Worm (Caenorhabditis elegans) whole organism, L4 larva: Measurements from ENCODE around the gene F14B8.6.

ENCODE experiments used
- R02D3.7 ChIP-seq: fragments of 150-350 bp; sonication (generic microtip); optimal IDR thresholded peaks from 3 replicates; lab custom pipeline; 2014; ENCODE audit warnings: missing biosample characterization, missing genetic modification characterization
- T20F7.1 ChIP-seq: fragments of 200-800 bp; sonication (Bioruptor generic); optimal IDR thresholded peaks from 2 replicates; lab custom pipeline; 2018; ENCODE audit warnings: mild to moderate bottlenecking, missing genetic modification characterization, missing compliant biosample characterization
- Y105C5A.15 ChIP-seq: fragments of 200-800 bp; sonication (Bioruptor generic); IDR thresholded peaks from 2 replicates; pipeline ENCODE4 v1.3.6; 2022; ENCODE audit warnings: missing genetic modification characterization, missing compliant biosample characterization
- Y48G9A.11 ChIP-seq: fragments of 200-800 bp; sonication (Bioruptor generic); IDR thresholded peaks from 2 replicates; pipeline ENCODE4 v1.3.6; 2022; ENCODE audit warnings: missing genetic modification reagents, missing genetic modification characterization, missing compliant biosample characterization
- Y75B8A.6 ChIP-seq: fragments of 200-800 bp; sonication (Bioruptor generic); IDR thresholded peaks from 2 replicates; pipeline ENCODE4 v1.3.6; 2022; ENCODE audit warnings: missing genetic modification reagents, missing genetic modification characterization, missing compliant biosample characterization
- ZK337.2 ChIP-seq: fragments of 200-800 bp; sonication (Bioruptor generic); IDR thresholded peaks from 2 replicates; pipeline ENCODE4 v1.3.6; 2022; ENCODE audit warnings: missing genetic modification reagents, missing genetic modification characterization, missing compliant biosample characterization
- arid-1 ChIP-seq: fragments of 200-800 bp; sonication (Bioruptor generic); conservative IDR thresholded peaks from 2 replicates; pipeline ENCODE4 v1.3.6; 2022; ENCODE audit warnings: missing genetic modification reagents, missing genetic modification characterization, missing compliant biosample characterization
- attf-4 ChIP-seq: sonication (generic microtip); optimal IDR thresholded peaks from 3 replicates; lab custom pipeline; 2017; ENCODE audit warnings: missing biosample characterization, missing genetic modification characterization
- ceh-44 ChIP-seq: fragments of 200-800 bp; sonication (Bioruptor generic); IDR thresholded peaks from 2 replicates; pipeline ENCODE4 v1.3.6; 2022; ENCODE audit warnings: missing genetic modification reagents, missing genetic modification characterization, missing compliant biosample characterization
- daf-16 ChIP-seq, 3 experiments: sonication (generic microtip); optimal IDR thresholded peaks; 2 replicates each; lab custom pipeline; 2016 to 2017; ENCODE audit warnings: missing genetic modification characterization in 3 of 3, missing genetic modification reagents in 3 of 3, mild to moderate bottlenecking in 2 of 3, missing compliant biosample characterization in 2 of 3, missing biosample characterization in 1 of 3, moderate library complexity in 1 of 3
- daf-8 ChIP-seq: fragments of 200-800 bp; sonication (Bioruptor generic); IDR thresholded peaks from 2 replicates; pipeline ENCODE4 v1.3.6; 2022; ENCODE audit warnings: missing genetic modification characterization, missing compliant biosample characterization
- dmd-8 ChIP-seq: fragments of 200-800 bp; sonication (Bioruptor generic); IDR thresholded peaks from 2 replicates; pipeline ENCODE4 v1.3.6; 2022; ENCODE audit warnings: missing genetic modification characterization, missing compliant biosample characterization
- dmd-9 ChIP-seq: fragments of 200-800 bp; sonication (Bioruptor generic); IDR thresholded peaks from 2 replicates; pipeline ENCODE4 v1.3.6; 2022; ENCODE audit warnings: missing genetic modification reagents, missing genetic modification characterization, missing compliant biosample characterization
- duxl-1 ChIP-seq: sonication (generic microtip); optimal IDR thresholded peaks from 2 replicates; lab custom pipeline; 2016; ENCODE audit warnings: mild to moderate bottlenecking, missing genetic modification characterization, moderate library complexity, missing compliant biosample characterization; ENCODE audit not compliant: poor library complexity
- dve-1 ChIP-seq: sonication (generic microtip); optimal IDR thresholded peaks from 2 replicates; lab custom pipeline; 2017; ENCODE audit warnings: antibody characterized with exemption, mild to moderate bottlenecking, missing genetic modification characterization, missing compliant biosample characterization; ENCODE audit not compliant: insufficient read depth
- egl-27 ChIP-seq: sonication (generic microtip); optimal IDR thresholded peaks from 3 replicates; lab custom pipeline; 2017; ENCODE audit warnings: missing biosample characterization, missing genetic modification reagents, missing genetic modification characterization
- egl-43 ChIP-seq: fragments of 200-800 bp; sonication (Bioruptor generic); IDR thresholded peaks from 2 replicates; pipeline ENCODE4 v1.3.6; 2022; ENCODE audit warnings: missing genetic modification reagents, missing genetic modification characterization, missing compliant biosample characterization
- fkh-10 ChIP-seq: fragments of 150-350 bp; optimal IDR thresholded peaks from 2 replicates; lab custom pipeline; 2014; ENCODE audit warnings: missing biosample characterization, missing genetic modification reagents, missing genetic modification characterization
- gei-8 ChIP-seq: fragments of 200-800 bp; sonication (Bioruptor generic); optimal IDR thresholded peaks from 2 replicates; lab custom pipeline; 2018; ENCODE audit warnings: mild to moderate bottlenecking, missing genetic modification characterization, missing compliant biosample characterization
- lin-1 ChIP-seq: fragments of 200-800 bp; sonication (Bioruptor generic); IDR thresholded peaks from 2 replicates; pipeline ENCODE4 v1.3.6; 2022; ENCODE audit warnings: missing genetic modification reagents, missing genetic modification characterization, missing compliant biosample characterization
- lin-15B ChIP-seq: fragments of 150-350 bp; sonication (generic microtip); optimal IDR thresholded peaks from 3 replicates; lab custom pipeline; 2014; ENCODE audit warnings: missing biosample characterization, missing genetic modification characterization
- lin-29 ChIP-seq: fragments of 200-800 bp; sonication (Bioruptor generic); IDR thresholded peaks from 2 replicates; pipeline ENCODE4 v1.3.6; 2022; ENCODE audit warnings: missing genetic modification reagents, missing genetic modification characterization, missing compliant biosample characterization
- lin-39 ChIP-seq: fragments of 150-350 bp; optimal IDR thresholded peaks from 2 replicates; lab custom pipeline; 2014; ENCODE audit warnings: missing biosample characterization, missing genetic modification reagents, missing genetic modification characterization
- madf-5 ChIP-seq, 2 experiments: fragments of 200-800 bp; sonication (Bioruptor generic); IDR thresholded peaks; 2 replicates each; pipeline ENCODE4 v1.3.6; 2022; ENCODE audit warnings: missing compliant biosample characterization in 2 of 2, missing genetic modification characterization in 2 of 2
- mdt-29 ChIP-seq: fragments of 200-800 bp; sonication (Bioruptor generic); IDR thresholded peaks from 2 replicates; pipeline ENCODE4 v1.3.6; 2022; ENCODE audit warnings: missing genetic modification reagents, missing genetic modification characterization, missing compliant biosample characterization
- mep-1 ChIP-seq: fragments of 150-350 bp; sonication (generic microtip); optimal IDR thresholded peaks from 3 replicates; lab custom pipeline; 2014; ENCODE audit warnings: missing biosample characterization, missing genetic modification characterization
- mes-2 ChIP-seq: sonication (generic microtip); optimal IDR thresholded peaks from 2 replicates; lab custom pipeline; 2016; ENCODE audit warnings: missing genotype, mild to moderate bottlenecking, missing genetic modification characterization, missing compliant biosample characterization; ENCODE audit not compliant: poor library complexity, severe bottlenecking
- mxl-3 ChIP-seq: fragments of 200-800 bp; sonication (Bioruptor generic); optimal IDR thresholded peaks from 2 replicates; lab custom pipeline; 2018; ENCODE audit warnings: mild to moderate bottlenecking, missing genetic modification characterization, missing compliant biosample characterization
- nhr-10 ChIP-seq: fragments of 150-350 bp; optimal IDR thresholded peaks from 2 replicates; lab custom pipeline; 2014; ENCODE audit warnings: missing biosample characterization, missing genetic modification characterization
- nhr-102 ChIP-seq: sonication (generic microtip); optimal IDR thresholded peaks from 2 replicates; lab custom pipeline; 2016; ENCODE audit warnings: mild to moderate bottlenecking, missing genetic modification characterization, moderate library complexity, missing compliant biosample characterization
- nhr-11 ChIP-seq: fragments of 150-350 bp; optimal IDR thresholded peaks from 2 replicates; lab custom pipeline; 2014; ENCODE audit warnings: missing biosample characterization, missing genetic modification characterization
- nhr-76 ChIP-seq: fragments of 150-350 bp; optimal IDR thresholded peaks from 2 replicates; lab custom pipeline; 2014; ENCODE audit warnings: missing biosample characterization, missing genetic modification characterization
- php-3 ChIP-seq: fragments of 200-800 bp; sonication (Bioruptor generic); IDR thresholded peaks from 2 replicates; pipeline ENCODE4 v1.3.6; 2022; ENCODE audit warnings: missing genetic modification reagents, missing genetic modification characterization, missing compliant biosample characterization
- snpc-1.2 ChIP-seq: fragments of 200-800 bp; sonication (Bioruptor generic); IDR thresholded peaks from 2 replicates; pipeline ENCODE4 v1.3.6; 2022; ENCODE audit warnings: missing genetic modification reagents, missing genetic modification characterization, missing compliant biosample characterization
- spr-1 ChIP-seq: sonication (generic microtip); optimal IDR thresholded peaks from 2 replicates; lab custom pipeline; 2016; ENCODE audit warnings: mild to moderate bottlenecking, missing genetic modification characterization, missing compliant biosample characterization
- unc-62 ChIP-seq, 3 experiments: fragments of 150-350 bp in 1 of 3; sonication (generic microtip); optimal IDR thresholded peaks in 2 of 3; peaks in 1 of 3; 1 replicate in 1 of 3; 2 replicates in 2 of 3; lab custom pipeline; 2014 to 2017; ENCODE audit warnings: missing biosample characterization in 3 of 3, missing genetic modification characterization in 3 of 3, missing genetic modification reagents in 3 of 3, missing genotype in 1 of 3
- vab-7 ChIP-seq: fragments of 200-800 bp; sonication (Bioruptor generic); IDR thresholded peaks from 2 replicates; pipeline ENCODE4 v1.3.6; 2022; ENCODE audit warnings: missing genetic modification reagents, missing genetic modification characterization, missing compliant biosample characterization
- ztf-11 ChIP-seq: fragments of 150-350 bp; optimal IDR thresholded peaks from 2 replicates; lab custom pipeline; 2014; ENCODE audit warnings: missing biosample characterization, missing genetic modification characterization
- ztf-7 ChIP-seq: fragments of 150-350 bp; optimal IDR thresholded peaks from 2 replicates; lab custom pipeline; 2014; ENCODE audit warnings: missing biosample characterization, missing genetic modification characterization

Gene F14B8.6

ce11 chrX:6902958-6903357 is 29.3 kb downstream of the F14B8.6 start (continued):
- TF ChIP-seq daf-16 (GFP tag; optimal IDR thresholded peaks at IDR 0.05; lab: Kevin White, UChicago) (peak; percentile 49 to 79), daf-16 (tag; optimal IDR thresholded peaks at IDR 0.05; lab: Kevin White, UChicago) (peak; percentile 63)

ce11 chrX:6901078-6901477 is 31.1 kb downstream of the F14B8.6 start, which contains the start of gene pes-23:
pes-23 (plus strand) TSS chrX:6901378.
- TF ChIP-seq ztf-7 (tag; lab: Kevin White, UChicago) (no peak), unc-62 (GFP tag; optimal IDR thresholded peaks at IDR 0.05 in 1 of 2; lab: Kevin White, UChicago) (no peak), unc-62 (tag; optimal IDR thresholded peaks at IDR 0.05; lab: Kevin White, UChicago) (no peak), ceh-44 (GFP tag; lab: Robert Waterston, UW) (no peak), php-3 (GFP tag; lab: Robert Waterston, UW) (no peak), spr-1 (no peak), mes-2 (tag; lab: Kevin White, UChicago) (no peak), nhr-10 (tag; lab: Kevin White, UChicago) (no peak), ztf-11 (tag; lab: Kevin White, UChicago) (no peak), dmd-9 (GFP tag; lab: Robert Waterston, UW) (no peak), Y75B8A.6 (GFP tag; lab: Robert Waterston, UW) (no peak), egl-43 (GFP tag; lab: Robert Waterston, UW) (no peak), duxl-1 (tag; lab: Kevin White, UChicago) (no peak), lin-39 (tag; lab: Kevin White, UChicago) (no peak), nhr-76 (no peak), lin-1 (GFP tag; lab: Robert Waterston, UW) (no peak)

ce11 chrX:6899848-6900247 is 32.4 kb downstream of the F14B8.6 start, which contains the start of gene F14B8.4:
F14B8.4 (minus strand) TSS chrX:6899948.
- no peak for TF ChIP-seq vab-7
- peak in 1 of 2 experiments; percentile 98 for TF ChIP-seq unc-62 (GFP tag; optimal IDR thresholded peaks at IDR 0.05 in 1 of 2; lab: Kevin White, UChicago)
- no peak for TF ChIP-seq unc-62 (tag; optimal IDR thresholded peaks at IDR 0.05; lab: Kevin White, UChicago)
- TF ChIP-seq php-3 (GFP tag; lab: Robert Waterston, UW): no peak
- TF ChIP-seq dve-1 (tag; lab: Kevin White, UChicago): no peak
- TF ChIP-seq ztf-11 (tag; lab: Kevin White, UChicago): no peak
- no peak for TF ChIP-seq snpc-1.2 (GFP tag; lab: Robert Waterston, UW)
- no peak for TF ChIP-seq T20F7.1 (GFP tag; lab: Kevin White, UChicago)
- no peak for TF ChIP-seq mxl-3

- TF ChIP-seq madf-5 (GFP tag; IDR thresholded peaks at IDR 0.05; lab: Robert Waterston, UW) (no peak), ZK337.2 (GFP tag; lab: Robert Waterston, UW) (no peak), nhr-102 (no peak), unc-62 (GFP tag; optimal IDR thresholded peaks at IDR 0.05 in 1 of 2; lab: Kevin White, UChicago) (peak in 1 of 2 experiments; percentile 82), unc-62 (tag; optimal IDR thresholded peaks at IDR 0.05; lab: Kevin White, UChicago) (no peak), daf-16 (GFP tag; optimal IDR thresholded peaks at IDR 0.05; lab: Kevin White, UChicago) (peak in 1 of 2 experiments; percentile 36), daf-16 (tag; optimal IDR thresholded peaks at IDR 0.05; lab: Kevin White, UChicago) (no peak), nhr-11 (tag; lab: Kevin White, UChicago) (peak; percentile 50), dve-1 (tag; lab: Kevin White, UChicago) (no peak)
Observed at ce11 chrX:6894104-6894503, 38.1 kb downstream of the F14B8.6 start.

- TF ChIP-seq spr-1 (no peak), attf-4 (tag; lab: Kevin White, UChicago) (no peak), Y105C5A.15 (no peak), nhr-11 (tag; lab: Kevin White, UChicago) (no peak), dmd-8 (GFP tag; lab: Robert Waterston, UW) (no peak), Y48G9A.11 (GFP tag; lab: Robert Waterston, UW) (no peak), R02D3.7 (tag; lab: Kevin White, UChicago) (no peak), egl-27 (tag; lab: Kevin White, UChicago) (no peak), mep-1 (tag; lab: Kevin White, UChicago) (no peak), fkh-10 (GFP tag; lab: Kevin White, UChicago) (no peak), arid-1 (no peak), T20F7.1 (GFP tag; lab: Kevin White, UChicago) (no peak), unc-62 (GFP tag; optimal IDR thresholded peaks at IDR 0.05 in 1 of 2; lab: Kevin White, UChicago) (no peak), unc-62 (tag; optimal IDR thresholded peaks at IDR 0.05; lab: Kevin White, UChicago) (no peak), lin-15B (tag; lab: Kevin White, UChicago) (no peak), gei-8 (GFP tag; lab: Kevin White, UChicago) (no peak), daf-8 (GFP tag; lab: Robert Waterston, UW) (no peak), lin-29 (GFP tag; lab: Robert Waterston, UW) (no peak), mdt-29 (no peak)
Observed at ce11 chrX:6893074-6893473, 39.2 kb downstream of the F14B8.6 start.
